Worm (Caenorhabditis elegans) whole organism, L3 larva: ENCODE results near the gene C26B9.6.

Source experiments
- aly-2 ChIP-seq: fragments of 150-350 bp; optimal IDR thresholded peaks from 2 replicates; lab custom pipeline; 2014; ENCODE audit warnings: missing biosample characterization, missing genetic modification characterization
- ama-1 ChIP-seq: fragments of 150-350 bp; optimal IDR thresholded peaks from 2 replicates; lab custom pipeline; 2018
- lin-39 ChIP-seq: fragments of 150-350 bp; optimal IDR thresholded peaks from 2 replicates; lab custom pipeline; 2018; ENCODE audit warnings: missing biosample characterization, missing genetic modification reagents, missing genetic modification characterization
- lsy-12 ChIP-seq: sonication (generic microtip); optimal IDR thresholded peaks from 2 replicates; lab custom pipeline; 2016; ENCODE audit warnings: mild to moderate bottlenecking, missing genetic modification characterization, missing compliant biosample characterization
- mdl-1 ChIP-seq: fragments of 150-350 bp; optimal IDR thresholded peaks from 2 replicates; lab custom pipeline; 2014; ENCODE audit warnings: missing biosample characterization, missing genetic modification characterization
- nhr-12 ChIP-seq: fragments of 150-350 bp; optimal IDR thresholded peaks from 2 replicates; lab custom pipeline; 2014; ENCODE audit warnings: missing biosample characterization, missing genetic modification characterization
- pqm-1 ChIP-seq: fragments of 150-350 bp; optimal IDR thresholded peaks from 2 replicates; lab custom pipeline; 2017; ENCODE audit warnings: missing biosample characterization, missing genetic modification characterization, inconsistent platforms
- snpc-4 ChIP-seq: fragments of 150-350 bp; optimal IDR thresholded peaks from 2 replicates; lab custom pipeline; 2014; ENCODE audit warnings: missing biosample characterization, missing genetic modification characterization
- unc-39 ChIP-seq: sonication (generic microtip); optimal IDR thresholded peaks from 4 replicates; lab custom pipeline; 2017; ENCODE audit warnings: missing biosample characterization, missing genetic modification characterization
- unc-62 ChIP-seq: fragments of 150-350 bp; sonication (generic microtip); optimal IDR thresholded peaks from 4 replicates; lab custom pipeline; 2014; ENCODE audit warnings: missing biosample characterization, missing genetic modification reagents, missing genetic modification characterization
- ztf-11 ChIP-seq: fragments of 150-350 bp; optimal IDR thresholded peaks from 2 replicates; lab custom pipeline; 2014; ENCODE audit warnings: missing biosample characterization, missing genetic modification characterization

- TF ChIP-seq mdl-1: no peak
- TF ChIP-seq pqm-1 (tag; lab: Kevin White, UChicago): no peak
- no peak for TF ChIP-seq snpc-4
- TF ChIP-seq lsy-12 (tag; lab: Kevin White, UChicago): no peak
- TF ChIP-seq aly-2 (tag; lab: Kevin White, UChicago): no peak
- no peak for TF ChIP-seq nhr-12 (tag; lab: Kevin White, UChicago)
- no peak for TF ChIP-seq unc-62
- TF ChIP-seq unc-39 (tag; lab: Kevin White, UChicago): no peak
- TF ChIP-seq lin-39: no peak
- no peak for TF ChIP-seq ama-1 (lab: Kevin White, UChicago)
- TF ChIP-seq ztf-11 (tag; lab: Kevin White, UChicago): no peak
Measured at ce11 chrX:5323287-5323686, 12.0 kb downstream of the C26B9.6 start, which contains the start of gene sto-2.
